Worm (Caenorhabditis elegans): ENCODE data around the gene F13D2.1.

- TF ChIP-seq elt-2 (tag; optimal IDR thresholded peaks at IDR 0.05), result no peak
- TF ChIP-seq jun-1 (tag; optimal IDR thresholded peaks at IDR 0.05), result no peak
- TF ChIP-seq nhr-71 (tag; optimal IDR thresholded peaks at IDR 0.05), result peak; percentile 52
- no peak for TF ChIP-seq C34B4.2 (tag; optimal IDR thresholded peaks at IDR 0.05)
- no peak for TF ChIP-seq mdl-1 (tag; optimal IDR thresholded peaks at IDR 0.05)
- TF ChIP-seq unc-62 (GFP tag; optimal IDR thresholded peaks at IDR 0.05), result no peak
- no peak for TF ChIP-seq aly-2 (tag; optimal IDR thresholded peaks at IDR 0.05)
- no peak for TF ChIP-seq nhr-90 (tag; optimal IDR thresholded peaks at IDR 0.05; ENCODE audit: poor library complexity)
- no peak for TF ChIP-seq irx-1 (tag; optimal IDR thresholded peaks at IDR 0.05)
- no peak for TF ChIP-seq xbp-1 (tag; optimal IDR thresholded peaks at IDR 0.05)
Observed at ce11 chrX:11193670-11194069, 4.3 kb upstream of the F13D2.1 start.

Measured in whole organism, L1 larva.